Worm (Caenorhabditis elegans) whole organism, L3 larva: Measurements from ENCODE around the gene flp-21.
A peak's percentile ranks its signal among the peaks of the same experiment; 100 is the strongest.

Source experiments
- R02D3.7 ChIP-seq: fragments of 150-350 bp; optimal IDR thresholded peaks from 2 replicates; lab custom pipeline; 2014; ENCODE audit warnings: missing biosample characterization, missing genetic modification characterization
- ZK546.5 ChIP-seq: sonication (generic microtip); optimal IDR thresholded peaks from 2 replicates; lab custom pipeline; 2017; ENCODE audit warnings: missing biosample characterization, missing genetic modification characterization
- aly-2 ChIP-seq: fragments of 150-350 bp; optimal IDR thresholded peaks from 2 replicates; lab custom pipeline; 2014; ENCODE audit warnings: missing biosample characterization, missing genetic modification characterization
- ama-1 ChIP-seq: fragments of 150-350 bp; optimal IDR thresholded peaks from 2 replicates; lab custom pipeline; 2018
- ceh-16 ChIP-seq: sonication (generic microtip); optimal IDR thresholded peaks from 2 replicates; lab custom pipeline; 2017; ENCODE audit warnings: missing biosample characterization, missing genetic modification characterization
- ceh-9 ChIP-seq: sonication (generic microtip); optimal IDR thresholded peaks from 2 replicates; lab custom pipeline; 2018; ENCODE audit warnings: missing biosample characterization, missing genetic modification characterization
- daf-12 ChIP-seq: fragments of 150-350 bp; optimal IDR thresholded peaks from 2 replicates; lab custom pipeline; 2014; ENCODE audit warnings: missing biosample characterization, missing genetic modification reagents, missing genetic modification characterization
- egl-5 ChIP-seq: fragments of 150-350 bp; optimal IDR thresholded peaks from 2 replicates; lab custom pipeline; 2017; ENCODE audit warnings: missing biosample characterization, missing genetic modification reagents, missing genetic modification characterization, inconsistent platforms
- elt-1 ChIP-seq: fragments of 150-350 bp; optimal IDR thresholded peaks from 2 replicates; lab custom pipeline; 2014; ENCODE audit warnings: missing biosample characterization, missing genetic modification characterization
- elt-2 ChIP-seq: sonication (generic microtip); optimal IDR thresholded peaks from 2 replicates; lab custom pipeline; 2016; ENCODE audit warnings: missing genetic modification reagents, mild to moderate bottlenecking, missing genetic modification characterization, missing compliant biosample characterization
- elt-3 ChIP-seq, 3 experiments: fragments of 150-350 bp in 1 of 3; sonication (generic microtip) in 2 of 3; optimal IDR thresholded peaks; 2 replicates in 2 of 3; 4 replicates in 1 of 3; lab custom pipeline; 2014 to 2017; ENCODE audit warnings: missing biosample characterization in 3 of 3, missing genetic modification characterization in 3 of 3
- eor-1 ChIP-seq, 2 experiments: fragments of 150-350 bp; optimal IDR thresholded peaks; 2 replicates each; lab custom pipeline; 2014 to 2018; ENCODE audit warnings: missing biosample characterization in 2 of 2, missing genetic modification characterization in 2 of 2
- fkh-10 ChIP-seq: sonication (generic microtip); optimal IDR thresholded peaks from 2 replicates; lab custom pipeline; 2017; ENCODE audit warnings: missing biosample characterization, missing genetic modification reagents, missing genetic modification characterization
- fkh-2 ChIP-seq: fragments of 150-350 bp; optimal IDR thresholded peaks from 2 replicates; lab custom pipeline; 2014; ENCODE audit warnings: missing biosample characterization, missing genetic modification reagents, missing genetic modification characterization
- fos-1 ChIP-seq: fragments of 150-350 bp; optimal IDR thresholded peaks from 2 replicates; lab custom pipeline; 2014; ENCODE audit warnings: missing biosample characterization, missing genetic modification characterization
- hmg-11 ChIP-seq: sonication (generic microtip); optimal IDR thresholded peaks from 2 replicates; lab custom pipeline; 2016; ENCODE audit warnings: missing genetic modification characterization, missing compliant biosample characterization
- lin-15B ChIP-seq: fragments of 150-350 bp; optimal IDR thresholded peaks from 2 replicates; lab custom pipeline; 2014; ENCODE audit warnings: missing biosample characterization, missing genetic modification characterization
- lin-39 ChIP-seq: fragments of 150-350 bp; optimal IDR thresholded peaks from 2 replicates; lab custom pipeline; 2018; ENCODE audit warnings: missing biosample characterization, missing genetic modification reagents, missing genetic modification characterization
- mdl-1 ChIP-seq: fragments of 150-350 bp; optimal IDR thresholded peaks from 2 replicates; lab custom pipeline; 2014; ENCODE audit warnings: missing biosample characterization, missing genetic modification characterization
- mml-1 ChIP-seq: fragments of 150-350 bp; sonication (generic microtip); optimal IDR thresholded peaks from 3 replicates; lab custom pipeline; 2014; ENCODE audit warnings: missing biosample characterization, missing genetic modification characterization
- nfya-1 ChIP-seq: sonication (generic microtip); optimal IDR thresholded peaks from 2 replicates; lab custom pipeline; 2017; ENCODE audit warnings: missing genetic modification characterization, mild to moderate bottlenecking, missing compliant biosample characterization, antibody characterized with exemption, moderate library complexity; ENCODE audit not compliant: insufficient read depth
- nhr-11 ChIP-seq: fragments of 150-350 bp; optimal IDR thresholded peaks from 2 replicates; lab custom pipeline; 2014; ENCODE audit warnings: missing biosample characterization, missing genetic modification characterization
- nhr-23 ChIP-seq: fragments of 150-350 bp; optimal IDR thresholded peaks from 2 replicates; lab custom pipeline; 2014; ENCODE audit warnings: missing biosample characterization, missing genetic modification reagents, missing genetic modification characterization
- nhr-237 ChIP-seq: fragments of 150-350 bp; optimal IDR thresholded peaks from 2 replicates; lab custom pipeline; 2014; ENCODE audit warnings: missing biosample characterization, missing genetic modification characterization
- nhr-25 ChIP-seq: sonication (generic microtip); optimal IDR thresholded peaks from 2 replicates; lab custom pipeline; 2017; ENCODE audit warnings: missing biosample characterization, missing genetic modification characterization
- nhr-28 ChIP-seq: fragments of 150-350 bp; optimal IDR thresholded peaks from 2 replicates; lab custom pipeline; 2014; ENCODE audit warnings: missing biosample characterization, missing genetic modification characterization
- nhr-43 ChIP-seq: sonication (generic microtip); optimal IDR thresholded peaks from 2 replicates; lab custom pipeline; 2016; ENCODE audit warnings: mild to moderate bottlenecking, missing genetic modification characterization, missing compliant biosample characterization; ENCODE audit not compliant: poor library complexity, severe bottlenecking
- nhr-67 ChIP-seq: fragments of 150-350 bp; optimal IDR thresholded peaks from 2 replicates; lab custom pipeline; 2014; ENCODE audit warnings: missing biosample characterization, missing genetic modification characterization
- nhr-76 ChIP-seq: fragments of 150-350 bp; sonication (generic microtip); optimal IDR thresholded peaks from 5 replicates; lab custom pipeline; 2014; ENCODE audit warnings: missing biosample characterization, missing genetic modification characterization
- pha-4 ChIP-seq: fragments of 150-350 bp; optimal IDR thresholded peaks from 2 replicates; lab custom pipeline; 2014; ENCODE audit warnings: missing biosample characterization, missing genetic modification reagents, missing genetic modification characterization
- pqm-1 ChIP-seq: fragments of 150-350 bp; optimal IDR thresholded peaks from 2 replicates; lab custom pipeline; 2017; ENCODE audit warnings: missing biosample characterization, missing genetic modification characterization, inconsistent platforms
- sea-2 ChIP-seq: fragments of 150-350 bp; sonication (generic microtip); optimal IDR thresholded peaks from 4 replicates; lab custom pipeline; 2014; ENCODE audit warnings: missing biosample characterization, missing genetic modification reagents, missing genetic modification characterization
- skn-1 ChIP-seq: fragments of 150-350 bp; optimal IDR thresholded peaks from 2 replicates; lab custom pipeline; 2014; ENCODE audit warnings: missing biosample characterization, missing genetic modification characterization
- snpc-4 ChIP-seq: fragments of 150-350 bp; optimal IDR thresholded peaks from 2 replicates; lab custom pipeline; 2014; ENCODE audit warnings: missing biosample characterization, missing genetic modification characterization
- tbx-2 ChIP-seq: sonication (generic microtip); optimal IDR thresholded peaks from 2 replicates; lab custom pipeline; 2016; ENCODE audit warnings: mild to moderate bottlenecking, missing genetic modification characterization, missing compliant biosample characterization
- unc-39 ChIP-seq: sonication (generic microtip); optimal IDR thresholded peaks from 4 replicates; lab custom pipeline; 2017; ENCODE audit warnings: missing biosample characterization, missing genetic modification characterization
- unc-62 ChIP-seq: fragments of 150-350 bp; sonication (generic microtip); optimal IDR thresholded peaks from 4 replicates; lab custom pipeline; 2014; ENCODE audit warnings: missing biosample characterization, missing genetic modification reagents, missing genetic modification characterization
- zag-1 ChIP-seq: fragments of 150-350 bp; optimal IDR thresholded peaks from 2 replicates; lab custom pipeline; 2014; ENCODE audit warnings: missing biosample characterization, missing genetic modification characterization
- ztf-11 ChIP-seq: fragments of 150-350 bp; optimal IDR thresholded peaks from 2 replicates; lab custom pipeline; 2014; ENCODE audit warnings: missing biosample characterization, missing genetic modification characterization
- ztf-4 ChIP-seq: fragments of 150-350 bp; optimal IDR thresholded peaks from 2 replicates; lab custom pipeline; 2014; ENCODE audit warnings: missing biosample characterization, missing genetic modification characterization

flp-21 gene

ce11 chrV:7749708-7750107 is 43.5 kb upstream of the flp-21 start:
- TF ChIP-seq ceh-16 (tag; lab: Kevin White, UChicago) (no peak), nhr-23 (tag; lab: Kevin White, UChicago) (no peak), pqm-1 (tag; lab: Kevin White, UChicago) (no peak), ztf-4 (tag; lab: Kevin White, UChicago) (no peak), nhr-25 (tag; lab: Kevin White, UChicago) (no peak), nhr-237 (tag; lab: Kevin White, UChicago) (no peak), nhr-11 (tag; lab: Kevin White, UChicago) (no peak), elt-3 (tag; optimal IDR thresholded peaks at IDR 0.05; lab: Kevin White, UChicago) (no peak), aly-2 (no peak), hmg-11 (tag; lab: Kevin White, UChicago) (no peak), pha-4 (tag; lab: Kevin White, UChicago) (no peak), ama-1 (lab: Kevin White, UChicago) (no peak), daf-12 (tag; lab: Kevin White, UChicago) (no peak), mml-1 (tag; lab: Kevin White, UChicago) (no peak), nhr-43 (tag; lab: Kevin White, UChicago) (no peak), fkh-2 (tag; lab: Kevin White, UChicago) (no peak), elt-2 (tag; lab: Kevin White, UChicago) (no peak), nhr-28 (tag; lab: Kevin White, UChicago) (no peak)

- no peak for TF ChIP-seq nfya-1
- no peak for TF ChIP-seq tbx-2
- no peak for TF ChIP-seq R02D3.7 (tag; lab: Kevin White, UChicago)
- TF ChIP-seq, all 47 proteins: peak for 0
Observed at ce11 chrV:7754557-7754956, 38.6 kb upstream of the flp-21 start, which contains the start of gene T05B11.4. Gene T05B11.4, minus strand, starts transcription at chrV:7754657.

- TF ChIP-seq skn-1 (no peak), elt-2 (tag; lab: Kevin White, UChicago) (peak; percentile 43), lin-39 (tag; lab: Kevin White, UChicago) (no peak), unc-62 (GFP tag; lab: Kevin White, UChicago) (no peak), pqm-1 (tag; lab: Kevin White, UChicago) (peak; percentile 31), nhr-43 (tag; lab: Kevin White, UChicago) (no peak), eor-1 (tag; optimal IDR thresholded peaks at IDR 0.05; lab: Kevin White, UChicago) (no peak), nhr-28 (tag; lab: Kevin White, UChicago) (no peak), ceh-9 (tag; lab: Kevin White, UChicago) (no peak), nhr-237 (tag; lab: Kevin White, UChicago) (no peak), lin-15B (no peak), ceh-16 (tag; lab: Kevin White, UChicago) (no peak), sea-2 (GFP tag; lab: Kevin White, UChicago) (no peak)
Observed at ce11 chrV:7755991-7756390, 37.2 kb upstream of the flp-21 start.

ce11 chrV:7759270-7759669 is 33.9 kb upstream of the flp-21 start:
- no peak for TF ChIP-seq R02D3.7 (tag; lab: Kevin White, UChicago)
- no peak for TF ChIP-seq pqm-1 (tag; lab: Kevin White, UChicago)
- peak; percentile 23 for TF ChIP-seq lin-15B
- peak; percentile 31 for TF ChIP-seq nhr-23 (tag; lab: Kevin White, UChicago)
- no peak for TF ChIP-seq daf-12 (tag; lab: Kevin White, UChicago)
- peak; percentile 73 for TF ChIP-seq mdl-1 (tag; lab: Kevin White, UChicago)
- TF ChIP-seq ceh-16 (tag; lab: Kevin White, UChicago) = no peak
- TF ChIP-seq pha-4 (tag; lab: Kevin White, UChicago) = peak; percentile 61
- TF ChIP-seq ztf-11 (tag; lab: Kevin White, UChicago) = no peak
- no peak for TF ChIP-seq nhr-237 (tag; lab: Kevin White, UChicago)
- TF ChIP-seq elt-1 = peak; percentile 30
- TF ChIP-seq nhr-25 (tag; lab: Kevin White, UChicago) = no peak
- peak; percentile 79 for TF ChIP-seq egl-5 (tag; lab: Kevin White, UChicago)
- TF ChIP-seq lin-39 (tag; lab: Kevin White, UChicago) = peak; percentile 46
- peak; percentile 42 for TF ChIP-seq hmg-11 (tag; lab: Kevin White, UChicago)
- no peak for TF ChIP-seq fkh-2 (tag; lab: Kevin White, UChicago)
- no peak for TF ChIP-seq unc-39 (tag; lab: Kevin White, UChicago)
- TF ChIP-seq fos-1 = no peak
- TF ChIP-seq nfya-1 = peak; percentile 57
- no peak for TF ChIP-seq zag-1 (tag; lab: Kevin White, UChicago)
- peak; percentile 46 for TF ChIP-seq snpc-4 (tag; lab: Kevin White, UChicago)
- TF ChIP-seq nhr-76 (tag; lab: Kevin White, UChicago) = no peak
- no peak for TF ChIP-seq nhr-67 (tag; lab: Kevin White, UChicago)
- TF ChIP-seq fkh-10 = peak; percentile 38
- no peak for TF ChIP-seq nhr-43 (tag; lab: Kevin White, UChicago)
- TF ChIP-seq ZK546.5 (tag; lab: Kevin White, UChicago) = no peak
- peak; percentile 67 for TF ChIP-seq unc-62 (GFP tag; lab: Kevin White, UChicago)
- no peak for TF ChIP-seq skn-1
- TF ChIP-seq aly-2 = no peak
